Worm (Caenorhabditis elegans): Measurements from ENCODE around the gene gst-22.

DNA sequence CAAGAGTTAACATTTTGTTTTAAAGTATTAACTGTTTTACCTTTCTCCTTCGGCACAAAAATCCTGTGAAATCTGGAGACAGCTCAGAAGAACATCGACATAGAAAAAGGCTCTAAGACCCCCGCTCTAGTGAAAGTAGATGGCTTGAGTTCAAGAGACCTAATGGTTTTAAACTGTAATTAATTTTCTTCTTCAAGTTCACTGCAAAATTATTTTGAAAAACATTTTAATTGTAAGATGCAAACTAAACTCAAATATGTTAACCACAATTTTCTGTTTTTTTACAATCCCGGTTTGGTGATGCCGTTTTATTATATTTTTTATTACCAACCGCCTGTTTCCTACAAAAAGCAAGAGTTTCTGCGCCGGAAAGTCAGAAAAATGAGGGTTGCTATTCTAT is 1.5 kb upstream of the gst-22 start, which contains the start of gene clec-233:
- TF ChIP-seq dao-5 (tag; optimal IDR thresholded peaks at IDR 0.05), result no peak
- no peak for TF ChIP-seq W03F9.2 (tag; optimal IDR thresholded peaks at IDR 0.05)
